Fruit fly (Drosophila melanogaster) whole organism, embryonic: ENCODE data around the gene kirre.

Experiments
- CG10267 ChIP-seq: fragments of 200-800 bp; sonication (Bioruptor generic); optimal IDR thresholded peaks from 2 replicates; lab custom pipeline; 2018; ENCODE audit warnings: missing biosample characterization, mild to moderate bottlenecking, missing genetic modification characterization, moderate library complexity
- CG10321 ChIP-seq: fragments of 200-800 bp; sonication (Bioruptor generic); IDR thresholded peaks from 2 replicates; pipeline ENCODE4 v1.3.6; 2022; ENCODE audit warnings: missing biosample characterization, missing genetic modification characterization
- CG10431 ChIP-seq: fragments of 200-800 bp; sonication (Bioruptor generic); optimal IDR thresholded peaks from 3 replicates; lab custom pipeline; 2018; ENCODE audit warnings: missing biosample characterization, mild to moderate bottlenecking, missing genetic modification characterization
- CG10462 ChIP-seq: fragments of 200-800 bp; sonication (Bioruptor generic); optimal IDR thresholded peaks from 2 replicates; lab custom pipeline; 2016; ENCODE audit warnings: missing biosample characterization, missing genetic modification characterization
- CG10959 ChIP-seq: fragments of 200-800 bp; sonication (Bioruptor generic); IDR thresholded peaks from 2 replicates; pipeline ENCODE4 v1.3.6; 2022; ENCODE audit warnings: missing biosample characterization, missing genetic modification characterization
- CG11093 ChIP-seq: fragments of 200-800 bp; sonication (Bioruptor generic); IDR thresholded peaks from 3 replicates; pipeline ENCODE4 v1.3.6; 2022; ENCODE audit warnings: missing biosample characterization, missing genetic modification characterization
- CG12219 ChIP-seq: fragments of 200-800 bp; sonication (Bioruptor generic); optimal IDR thresholded peaks from 3 replicates; lab custom pipeline; 2018; ENCODE audit warnings: missing biosample characterization, mild to moderate bottlenecking, missing genetic modification characterization
- CG13123 ChIP-seq: fragments of 200-800 bp; sonication (Bioruptor generic); optimal IDR thresholded peaks from 2 replicates; lab custom pipeline; 2016; ENCODE audit warnings: missing biosample characterization, missing genetic modification characterization
- CG14710 ChIP-seq: fragments of 200-800 bp; sonication (Bioruptor generic); optimal IDR thresholded peaks from 3 replicates; lab custom pipeline; 2019; ENCODE audit warnings: missing biosample characterization, mild to moderate bottlenecking, missing genetic modification characterization, moderate library complexity
- CG17328 ChIP-seq: fragments of 200-800 bp; sonication (Bioruptor generic); IDR thresholded peaks from 2 replicates; pipeline ENCODE4 v1.3.6; 2022; ENCODE audit warnings: missing biosample characterization, missing genetic modification characterization
- CG1832 ChIP-seq: fragments of 200-800 bp; sonication (Bioruptor generic); optimal IDR thresholded peaks from 2 replicates; lab custom pipeline; 2017; ENCODE audit warnings: missing biosample characterization, mild to moderate bottlenecking, missing genetic modification characterization, inconsistent platforms
- CG18764 ChIP-seq: fragments of 200-800 bp; sonication (Bioruptor generic); optimal IDR thresholded peaks from 3 replicates; lab custom pipeline; 2016; ENCODE audit warnings: missing biosample characterization, missing genetic modification characterization
- CG2712 ChIP-seq: fragments of 200-800 bp; optimal IDR thresholded peaks from 3 replicates; lab custom pipeline; 2019; ENCODE audit warnings: missing biosample characterization, mild to moderate bottlenecking, missing genetic modification characterization, moderate library complexity
- CG30403 ChIP-seq: fragments of 200-800 bp; sonication (Bioruptor generic); optimal IDR thresholded peaks from 3 replicates; lab custom pipeline; 2016; ENCODE audit warnings: missing biosample characterization, missing genetic modification characterization
- CG3281 ChIP-seq: fragments of 200-800 bp; sonication (Bioruptor generic); optimal IDR thresholded peaks from 3 replicates; lab custom pipeline; 2017; ENCODE audit warnings: missing biosample characterization, mild to moderate bottlenecking, missing genetic modification characterization
- CG34422 ChIP-seq: fragments of 200-800 bp; sonication (Bioruptor generic); IDR thresholded peaks from 3 replicates; pipeline ENCODE4 v1.3.6; 2022; ENCODE audit warnings: missing biosample characterization, missing genetic modification characterization
- CG4730 ChIP-seq: fragments of 200-800 bp; sonication (Bioruptor generic); IDR thresholded peaks from 2 replicates; pipeline ENCODE4 v1.3.6; 2022; ENCODE audit warnings: missing biosample characterization, missing genetic modification characterization
- CG6813 ChIP-seq: fragments of 200-800 bp; sonication (Bioruptor generic); optimal IDR thresholded peaks from 2 replicates; lab custom pipeline; 2017; ENCODE audit warnings: missing biosample characterization, missing genetic modification characterization, mild to moderate bottlenecking, moderate library complexity, missing genetic modification reagents
- CG7745 ChIP-seq: fragments of 200-800 bp; sonication (Bioruptor generic); optimal IDR thresholded peaks from 2 replicates; lab custom pipeline; 2018; ENCODE audit warnings: missing biosample characterization, mild to moderate bottlenecking, missing genetic modification characterization, moderate library complexity
- CTCF ChIP-seq: fragments of 200-800 bp; sonication (Bioruptor generic); optimal IDR thresholded peaks from 2 replicates; lab custom pipeline; 2017; ENCODE audit warnings: missing biosample characterization, mild to moderate bottlenecking, missing genetic modification characterization, moderate library complexity
- Deaf1 ChIP-seq: fragments of 200-800 bp; optimal IDR thresholded peaks from 3 replicates; lab custom pipeline; 2019; ENCODE audit warnings: missing biosample characterization, mild to moderate bottlenecking, missing genetic modification characterization, moderate library complexity
- ERR ChIP-seq: fragments of 200-800 bp; sonication (Bioruptor generic); optimal IDR thresholded peaks from 2 replicates; lab custom pipeline; 2016; ENCODE audit warnings: missing biosample characterization, missing genetic modification characterization
- HmgZ ChIP-seq: fragments of 200-800 bp; sonication (Bioruptor generic); optimal IDR thresholded peaks from 2 replicates; lab custom pipeline; 2018; ENCODE audit warnings: missing biosample characterization, mild to moderate bottlenecking, missing genetic modification characterization
- Hr3 ChIP-seq: fragments of 200-800 bp; sonication (Bioruptor generic); optimal IDR thresholded peaks from 3 replicates; lab custom pipeline; 2016; ENCODE audit warnings: missing biosample characterization, missing genetic modification characterization
- Hr78 ChIP-seq, 2 experiments: fragments of 200-800 bp in 1 of 2; fragments of >200 bp in 1 of 2; sonication (Bioruptor generic) in 1 of 2; optimal IDR thresholded peaks; 2 replicates each; lab custom pipeline; 2017 to 2019; ENCODE audit warnings: missing biosample characterization in 2 of 2, missing genetic modification characterization in 2 of 2, mild to moderate bottlenecking in 1 of 2, moderate library complexity in 1 of 2
- Jarid2 ChIP-seq: fragments of 200-800 bp; sonication (Bioruptor generic); optimal IDR thresholded peaks from 3 replicates; lab custom pipeline; 2017; ENCODE audit warnings: mild to moderate bottlenecking, missing biosample characterization, missing genetic modification reagents, missing genetic modification characterization
- MTF-1 ChIP-seq: fragments of 200-800 bp; sonication (Bioruptor generic); optimal IDR thresholded peaks from 2 replicates; lab custom pipeline; 2018; ENCODE audit warnings: missing biosample characterization, mild to moderate bottlenecking, missing genetic modification characterization, borderline replicate concordance
- Mes4 ChIP-seq: fragments of 200-800 bp; sonication (Bioruptor generic); optimal IDR thresholded peaks from 2 replicates; lab custom pipeline; 2016; ENCODE audit warnings: missing biosample characterization, missing genetic modification characterization
- Myb ChIP-seq: fragments of 200-800 bp; sonication (Bioruptor generic); optimal IDR thresholded peaks from 2 replicates; lab custom pipeline; 2016; ENCODE audit warnings: missing biosample characterization, missing genetic modification characterization
- NFAT ChIP-seq: fragments of 200-800 bp; sonication (Bioruptor generic); IDR thresholded peaks from 2 replicates; pipeline ENCODE4 v1.3.6; 2022; ENCODE audit warnings: missing biosample characterization, missing genetic modification characterization
- Oli ChIP-seq: fragments of 200-800 bp; sonication (Bioruptor generic); optimal IDR thresholded peaks from 2 replicates; lab custom pipeline; 2018; ENCODE audit warnings: missing biosample characterization, mild to moderate bottlenecking, missing genetic modification characterization, moderate library complexity
- Tbp ChIP-seq: fragments of >200 bp; optimal IDR thresholded peaks from 2 replicates; lab custom pipeline; 2018; ENCODE audit warnings: missing biosample characterization, missing genetic modification characterization
- Trl ChIP-seq, 3 experiments: fragments of >200 bp in 2 of 3; fragments of 200-800 bp in 1 of 3; sonication (Bioruptor generic) in 1 of 3; optimal IDR thresholded peaks; 2 replicates in 1 of 3; 3 replicates in 2 of 3; lab custom pipeline; 2016 to 2017; ENCODE audit warnings: missing biosample characterization in 1 of 3, missing genetic modification characterization in 1 of 3
- ac ChIP-seq: fragments of 200-800 bp; sonication (Bioruptor generic); optimal IDR thresholded peaks from 3 replicates; lab custom pipeline; 2017; ENCODE audit warnings: missing biosample characterization, mild to moderate bottlenecking, missing genetic modification characterization
- da ChIP-seq: fragments of 200-800 bp; sonication (Bioruptor generic); optimal IDR thresholded peaks from 2 replicates; lab custom pipeline; 2016; ENCODE audit warnings: missing biosample characterization, missing genetic modification characterization
- dm ChIP-seq: fragments of 200-800 bp; sonication (Bioruptor generic); optimal IDR thresholded peaks from 3 replicates; lab custom pipeline; 2016; ENCODE audit warnings: missing biosample characterization, missing genetic modification characterization
- dmrt11E ChIP-seq: fragments of 200-800 bp; sonication (Bioruptor generic); optimal IDR thresholded peaks from 3 replicates; lab custom pipeline; 2018; ENCODE audit warnings: missing biosample characterization, mild to moderate bottlenecking, missing genetic modification characterization, moderate library complexity
- dmrt99B ChIP-seq: fragments of 200-800 bp; sonication (Bioruptor generic); optimal IDR thresholded peaks from 2 replicates; lab custom pipeline; 2018; ENCODE audit warnings: missing biosample characterization, mild to moderate bottlenecking, missing genetic modification characterization, moderate library complexity
- emc ChIP-seq: fragments of 200-800 bp; sonication (Bioruptor generic); optimal IDR thresholded peaks from 2 replicates; lab custom pipeline; 2016; ENCODE audit warnings: missing biosample characterization, missing genetic modification characterization
- fd96Cb ChIP-seq: fragments of 200-800 bp; sonication (Bioruptor generic); optimal IDR thresholded peaks from 2 replicates; lab custom pipeline; 2018; ENCODE audit warnings: missing biosample characterization, mild to moderate bottlenecking, missing genetic modification characterization, moderate library complexity
- ftz-f1 ChIP-seq: fragments of 200-800 bp; sonication (Bioruptor generic); optimal IDR thresholded peaks from 2 replicates; lab custom pipeline; 2016; ENCODE audit warnings: missing biosample characterization, missing genetic modification characterization
- hbn ChIP-seq: fragments of 200-800 bp; sonication (Bioruptor generic); IDR thresholded peaks from 2 replicates; pipeline ENCODE4 v1.3.6; 2022; ENCODE audit warnings: missing biosample characterization, missing genetic modification characterization; ENCODE audit not compliant: partially characterized antibody
- knrl ChIP-seq: fragments of 200-800 bp; sonication (Bioruptor generic); IDR thresholded peaks from 3 replicates; pipeline ENCODE4 v1.3.6; 2022; ENCODE audit warnings: missing biosample characterization, missing genetic modification characterization; ENCODE audit not compliant: partially characterized antibody
- nerfin-2 ChIP-seq: fragments of 200-800 bp; sonication (Bioruptor generic); IDR thresholded peaks from 2 replicates; pipeline ENCODE4 v1.3.6; 2022; ENCODE audit warnings: missing biosample characterization, missing genetic modification characterization; ENCODE audit not compliant: partially characterized antibody
- pzg ChIP-seq: fragments of 200-800 bp; sonication (Bioruptor generic); optimal IDR thresholded peaks from 3 replicates; lab custom pipeline; 2018; ENCODE audit warnings: missing biosample characterization, mild to moderate bottlenecking, missing genetic modification characterization, moderate library complexity
- repo ChIP-seq: fragments of 200-800 bp; sonication (Bioruptor generic); optimal IDR thresholded peaks from 2 replicates; lab custom pipeline; 2016; ENCODE audit warnings: missing biosample characterization, missing genetic modification characterization
- sd ChIP-seq: fragments of 200-800 bp; sonication (Bioruptor generic); optimal IDR thresholded peaks from 3 replicates; lab custom pipeline; 2018; ENCODE audit warnings: missing biosample characterization, mild to moderate bottlenecking, missing genetic modification characterization, moderate library complexity
- twi ChIP-seq: fragments of 200-800 bp; optimal IDR thresholded peaks from 2 replicates; lab custom pipeline; 2019; ENCODE audit warnings: missing biosample characterization, mild to moderate bottlenecking, missing genetic modification characterization, moderate library complexity
- wdn ChIP-seq: fragments of 200-800 bp; sonication (Bioruptor generic); IDR thresholded peaks from 2 replicates; pipeline ENCODE4 v1.3.6; 2022; ENCODE audit warnings: missing biosample characterization, missing genetic modification characterization
- zfh2 ChIP-seq: fragments of 200-800 bp; sonication (Bioruptor generic); optimal IDR thresholded peaks from 2 replicates; lab custom pipeline; 2016; ENCODE audit warnings: missing biosample characterization, missing genetic modification characterization

kirre gene

DNA sequence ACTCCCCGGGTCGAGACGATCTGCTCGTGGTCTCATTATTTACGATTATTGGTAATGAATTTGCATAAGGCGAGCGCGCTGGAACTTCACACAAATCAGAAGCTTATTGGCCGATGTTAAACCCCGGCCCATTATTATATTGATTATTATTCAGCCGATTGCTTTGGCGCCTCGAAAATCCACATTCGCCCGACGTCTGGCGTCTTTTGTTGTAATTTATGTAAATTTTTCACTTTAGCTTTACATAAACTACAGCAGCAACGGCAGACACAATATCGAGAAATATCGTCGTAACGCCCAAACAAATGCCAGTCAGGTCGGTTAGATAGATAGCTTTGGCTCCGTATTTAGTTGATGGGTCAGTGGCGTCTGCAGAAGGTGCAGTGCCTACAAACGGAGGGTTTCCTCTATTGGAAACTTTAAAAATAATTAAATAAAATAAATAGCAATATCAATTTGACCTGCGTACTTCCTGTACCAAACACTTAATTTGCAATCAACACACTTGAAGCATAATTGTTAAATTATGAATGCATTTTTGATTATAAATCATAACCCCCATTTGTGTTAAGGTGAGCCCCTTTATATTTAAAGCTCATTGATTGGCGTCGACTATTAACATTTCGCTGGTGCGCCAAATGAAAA is 279.3 kb downstream of the kirre start (continued):
- TF ChIP-seq twi (tag; lab: Kevin White, UChicago) (no peak), CG6813 (GFP tag; lab: Kevin White, UChicago) (no peak), CG18764 (GFP tag; lab: Kevin White, UChicago) (no peak), CG34422 (peak; percentile 44; the same call in 2 of the 3 replicates), CG13123 (GFP tag; lab: Kevin White, UChicago) (no peak), nerfin-2 (no peak), CG10321 (GFP tag; lab: Robert Waterston, UW) (no peak), CG10431 (GFP tag; lab: Kevin White, UChicago) (no peak), hbn (GFP tag; lab: Robert Waterston, UW) (no peak), CG2712 (peak; percentile 58), Deaf1 (no peak), emc (GFP tag; lab: Kevin White, UChicago) (no peak), dm (GFP tag; lab: Kevin White, UChicago) (no peak), Hr3 (peak; percentile 37), Myb (GFP tag; lab: Kevin White, UChicago) (no peak), CG30403 (GFP tag; lab: Kevin White, UChicago) (peak; percentile 45), ac (GFP tag; lab: Kevin White, UChicago) (no peak), fd96Cb (tag; lab: Kevin White, UChicago) (peak; percentile 50), dmrt99B (tag; lab: Kevin White, UChicago) (peak; percentile 81), MTF-1 (GFP tag; lab: Kevin White, UChicago) (no peak), dmrt11E (no peak), CG1832 (GFP tag; lab: Kevin White, UChicago) (no peak), CTCF (no peak), Hr78 (GFP tag; optimal IDR thresholded peaks at IDR 0.05; lab: Kevin White, UChicago) (no peak), CG3281 (GFP tag; lab: Kevin White, UChicago) (peak; percentile 38), CG17328 (GFP tag; lab: Robert Waterston, UW) (peak; percentile 44; the same call in 1 of the 2 replicates), ftz-f1 (no peak), Tbp (no peak), pzg (GFP tag; lab: Kevin White, UChicago) (no peak), wdn (no peak), Mes4 (GFP tag; lab: Kevin White, UChicago) (no peak), knrl (GFP tag; lab: Robert Waterston, UW) (no peak), NFAT (GFP tag; lab: Robert Waterston, UW) (no peak), CG7745 (no peak), da (GFP tag; lab: Kevin White, UChicago) (no peak), Jarid2 (GFP tag; lab: Kevin White, UChicago) (no peak), sd (tag; lab: Kevin White, UChicago) (peak; percentile 17), CG12219 (GFP tag; lab: Kevin White, UChicago) (peak; percentile 34), Oli (tag; lab: Kevin White, UChicago) (peak; percentile 74), CG10267 (tag; lab: Kevin White, UChicago) (peak; percentile 23), HmgZ (tag; lab: Kevin White, UChicago) (no peak), CG4730 (GFP tag; lab: Robert Waterston, UW) (peak; percentile 65), CG11093 (peak; percentile 51; the same call in 2 of the 3 replicates), ERR (GFP tag; lab: Kevin White, UChicago) (no peak), CG14710 (tag; lab: Kevin White, UChicago) (no peak), CG10462 (GFP tag; lab: Kevin White, UChicago) (no peak), CG10959 (GFP tag; lab: Robert Waterston, UW) (no peak), zfh2 (GFP tag; lab: Kevin White, UChicago) (no peak), Trl (optimal IDR thresholded peaks at IDR 0.05; lab: Kevin White, UChicago) (no peak), Trl (GFP tag; optimal IDR thresholded peaks at IDR 0.05; lab: Kevin White, UChicago) (no peak), repo (GFP tag; lab: Kevin White, UChicago) (no peak)
